Worm (Caenorhabditis elegans) whole organism, L1 larva: Measurements from ENCODE around the gene M163.22.

ENCODE experiments used
- C04F5.9 ChIP-seq: sonication (generic microtip); optimal IDR thresholded peaks from 2 replicates; lab custom pipeline; 2016; ENCODE audit warnings: missing genetic modification characterization, missing compliant biosample characterization
- C16A3.4 ChIP-seq: fragments of 150-350 bp; optimal IDR thresholded peaks from 2 replicates; lab custom pipeline; 2014; ENCODE audit warnings: missing biosample characterization, missing genetic modification characterization
- F16B12.6 ChIP-seq: fragments of 150-350 bp; optimal IDR thresholded peaks from 2 replicates; lab custom pipeline; 2014; ENCODE audit warnings: missing biosample characterization, missing genetic modification characterization
- alr-1 ChIP-seq: fragments of 200-800 bp; sonication (Bioruptor generic); optimal IDR thresholded peaks from 2 replicates; lab custom pipeline; 2018; ENCODE audit warnings: borderline replicate concordance, mild to moderate bottlenecking, missing genetic modification characterization, missing compliant biosample characterization
- aly-2 ChIP-seq: fragments of 150-350 bp; optimal IDR thresholded peaks from 2 replicates; lab custom pipeline; 2014; ENCODE audit warnings: missing biosample characterization, missing genetic modification characterization
- ama-1 ChIP-seq: fragments of 150-350 bp; optimal IDR thresholded peaks from 2 replicates; lab custom pipeline; 2014
- blmp-1 ChIP-seq: fragments of 150-350 bp; optimal IDR thresholded peaks from 2 replicates; lab custom pipeline; 2014; ENCODE audit warnings: missing biosample characterization, missing genetic modification characterization
- ceh-90 ChIP-seq: sonication (generic microtip); optimal IDR thresholded peaks from 2 replicates; lab custom pipeline; 2016; ENCODE audit warnings: missing genetic modification characterization, missing compliant biosample characterization
- dpl-1 ChIP-seq, 3 experiments: fragments of 150-350 bp in 2 of 3; sonication (generic microtip) in 1 of 3; optimal IDR thresholded peaks; 2 replicates each; lab custom pipeline; 2014 to 2017; ENCODE audit warnings: missing biosample characterization in 3 of 3, missing genetic modification characterization in 3 of 3, missing genetic modification reagents in 3 of 3
- efl-1 ChIP-seq, 4 experiments: fragments of 150-350 bp; optimal IDR thresholded peaks in 3 of 4; peaks in 1 of 4; 1 replicate in 1 of 4; 2 replicates in 3 of 4; lab custom pipeline; 2014; ENCODE audit warnings: missing biosample characterization in 2 of 4, missing genetic modification characterization in 2 of 4, missing genetic modification reagents in 2 of 4
- efl-3 ChIP-seq: fragments of 200-800 bp; sonication (Bioruptor generic); optimal IDR thresholded peaks from 2 replicates; lab custom pipeline; 2018; ENCODE audit warnings: mild to moderate bottlenecking, missing genetic modification characterization, missing compliant biosample characterization
- egl-13 ChIP-seq: sonication (generic microtip); optimal IDR thresholded peaks from 2 replicates; lab custom pipeline; 2016; ENCODE audit warnings: missing genotype, missing genetic modification reagents, missing genetic modification characterization, missing compliant biosample characterization
- elt-3 ChIP-seq, 6 experiments: fragments of 150-350 bp in 1 of 6; sonication (generic microtip); optimal IDR thresholded peaks; 2 replicates each; lab custom pipeline; 2017 to 2018; ENCODE audit warnings: missing biosample characterization in 6 of 6, missing genetic modification characterization in 6 of 6, inconsistent platforms in 1 of 6
- ets-5 ChIP-seq: fragments of 200-800 bp; sonication (Bioruptor generic); IDR thresholded peaks from 2 replicates; pipeline ENCODE4 v1.3.6; 2022; ENCODE audit warnings: missing genetic modification characterization, missing compliant biosample characterization
- fkh-4 ChIP-seq: sonication (generic microtip); optimal IDR thresholded peaks from 2 replicates; lab custom pipeline; 2016; ENCODE audit warnings: missing compliant biosample characterization, missing genetic modification characterization, borderline replicate concordance
- fkh-8 ChIP-seq: sonication (generic microtip); optimal IDR thresholded peaks from 2 replicates; lab custom pipeline; 2016; ENCODE audit warnings: mild to moderate bottlenecking, missing genetic modification characterization, missing compliant biosample characterization
- grh-1 ChIP-seq: fragments of 200-800 bp; sonication (Bioruptor generic); IDR thresholded peaks from 2 replicates; pipeline ENCODE4 v1.3.6; 2022; ENCODE audit warnings: missing genetic modification reagents, missing genetic modification characterization, missing compliant biosample characterization
- isw-1 ChIP-seq: fragments of 200-800 bp; sonication (Bioruptor generic); IDR thresholded peaks from 2 replicates; pipeline ENCODE4 v1.3.6; 2022; ENCODE audit warnings: missing genetic modification characterization, missing compliant biosample characterization
- lin-13 ChIP-seq: fragments of 150-350 bp; optimal IDR thresholded peaks from 2 replicates; lab custom pipeline; 2014; ENCODE audit warnings: missing biosample characterization, missing genetic modification reagents, missing genetic modification characterization
- lin-15B ChIP-seq: fragments of 150-350 bp; sonication (generic microtip); optimal IDR thresholded peaks from 3 replicates; lab custom pipeline; 2014; ENCODE audit warnings: missing biosample characterization, missing genetic modification characterization
- lin-39 ChIP-seq: fragments of 150-350 bp; optimal IDR thresholded peaks from 2 replicates; lab custom pipeline; 2014; ENCODE audit warnings: missing biosample characterization, missing genetic modification reagents, missing genetic modification characterization
- lir-3 ChIP-seq: sonication (generic microtip); optimal IDR thresholded peaks from 2 replicates; lab custom pipeline; 2016; ENCODE audit warnings: mild to moderate bottlenecking, missing genetic modification characterization, moderate library complexity, missing compliant biosample characterization; ENCODE audit not compliant: poor library complexity
- mep-1 ChIP-seq: fragments of 150-350 bp; optimal IDR thresholded peaks from 2 replicates; lab custom pipeline; 2014; ENCODE audit warnings: missing biosample characterization, missing genetic modification characterization
- nhr-12 ChIP-seq: sonication (generic microtip); optimal IDR thresholded peaks from 2 replicates; lab custom pipeline; 2017; ENCODE audit warnings: missing biosample characterization, missing genetic modification characterization
- nhr-19 ChIP-seq: fragments of 200-800 bp; sonication (Bioruptor generic); conservative IDR thresholded peaks from 2 replicates; pipeline ENCODE4 v1.3.6; 2022; ENCODE audit warnings: missing genetic modification characterization, missing compliant biosample characterization
- nhr-47 ChIP-seq: sonication (generic microtip); optimal IDR thresholded peaks from 2 replicates; lab custom pipeline; 2016; ENCODE audit warnings: mild to moderate bottlenecking, missing genetic modification characterization, moderate library complexity, missing compliant biosample characterization
- nhr-84 ChIP-seq: sonication (generic microtip); optimal IDR thresholded peaks from 2 replicates; lab custom pipeline; 2017; ENCODE audit warnings: missing biosample characterization, missing genetic modification characterization
- pax-3 ChIP-seq: fragments of 200-800 bp; sonication (Bioruptor generic); optimal IDR thresholded peaks from 2 replicates; lab custom pipeline; 2018; ENCODE audit warnings: mild to moderate bottlenecking, missing genetic modification characterization, moderate library complexity, missing compliant biosample characterization
- snu-23 ChIP-seq: sonication (generic microtip); optimal IDR thresholded peaks from 2 replicates; lab custom pipeline; 2016; ENCODE audit warnings: missing genetic modification characterization, missing compliant biosample characterization
- swsn-7 ChIP-seq: sonication (generic microtip); optimal IDR thresholded peaks from 2 replicates; lab custom pipeline; 2016; ENCODE audit warnings: missing genetic modification characterization, missing compliant biosample characterization
- tlp-1 ChIP-seq: fragments of 150-350 bp; optimal IDR thresholded peaks from 2 replicates; lab custom pipeline; 2014; ENCODE audit warnings: missing biosample characterization, missing genetic modification characterization
- unc-62 ChIP-seq: fragments of 150-350 bp; optimal IDR thresholded peaks from 2 replicates; lab custom pipeline; 2014; ENCODE audit warnings: missing biosample characterization, missing genetic modification reagents, missing genetic modification characterization
- zag-1 ChIP-seq: fragments of 150-350 bp; optimal IDR thresholded peaks from 2 replicates; lab custom pipeline; 2014; ENCODE audit warnings: missing biosample characterization, missing genetic modification characterization

Gene M163.22

ce11 chrX:14465593-14465992 is at the start of gene M163.22:
M163.22 (plus strand) TSS chrX:14465893.
- TF ChIP-seq fkh-8 (tag; lab: Kevin White, UChicago): no peak
- TF ChIP-seq efl-1 (optimal IDR thresholded peaks at IDR 0.05; lab: Kevin White, UChicago): no peak
- peak in 1 of 2 experiments; percentile 68 for TF ChIP-seq efl-1 (GFP tag; optimal IDR thresholded peaks at IDR 0.05 in 1 of 2; lab: Kevin White, UChicago)
- no peak for TF ChIP-seq zag-1 (tag; lab: Kevin White, UChicago)

- TF ChIP-seq snu-23 (GFP tag; lab: Kevin White, UChicago) (no peak), aly-2 (no peak), lir-3 (tag; lab: Kevin White, UChicago) (no peak), ceh-90 (tag; lab: Kevin White, UChicago) (no peak), F16B12.6 (no peak), lin-39 (tag; lab: Kevin White, UChicago) (no peak), nhr-84 (no peak), fkh-4 (no peak), nhr-12 (tag; lab: Kevin White, UChicago) (no peak), mep-1 (no peak), elt-3 (tag; optimal IDR thresholded peaks at IDR 0.05; lab: Kevin White, UChicago) (no peak)
Observed at ce11 chrX:14421529-14421982, 44.1 kb upstream of the M163.22 start, which contains the start of gene F23D12.2. F23D12.2 (minus strand) TSS chrX:14421579.

- TF ChIP-seq nhr-47 (tag; lab: Kevin White, UChicago) (no peak), efl-3 (GFP tag; lab: Kevin White, UChicago) (no peak), C16A3.4 (tag; lab: Kevin White, UChicago) (no peak)
Observed at ce11 chrX:14423105-14423504, 42.6 kb upstream of the M163.22 start, which contains the start of gene fipr-3. fipr-3 (plus strand) TSS chrX:14423405.

ce11 chrX:14424186-14424585 is 41.5 kb upstream of the M163.22 start:
- no peak for TF ChIP-seq tlp-1
- TF ChIP-seq grh-1 (GFP tag; lab: Robert Waterston, UW): no peak
- TF ChIP-seq ama-1 (lab: Kevin White, UChicago): no peak
- no peak for TF ChIP-seq unc-62 (GFP tag; lab: Kevin White, UChicago)
- no peak for TF ChIP-seq ets-5
- TF ChIP-seq lin-13 (GFP tag; lab: Kevin White, UChicago): no peak
- no peak for TF ChIP-seq pax-3 (tag; lab: Kevin White, UChicago)
- no peak for TF ChIP-seq lir-3 (tag; lab: Kevin White, UChicago)
- TF ChIP-seq swsn-7 (tag; lab: Kevin White, UChicago): no peak
- no peak for TF ChIP-seq mep-1
- TF ChIP-seq lin-15B (tag; lab: Kevin White, UChicago): no peak
- no peak for TF ChIP-seq C04F5.9 (tag; lab: Kevin White, UChicago)
- TF ChIP-seq blmp-1 (tag; lab: Kevin White, UChicago): no peak
- no peak for TF ChIP-seq nhr-19
- TF ChIP-seq isw-1 (GFP tag; lab: Robert Waterston, UW): no peak
- no peak for TF ChIP-seq fkh-8 (tag; lab: Kevin White, UChicago)
- TF ChIP-seq egl-13 (tag; lab: Kevin White, UChicago): no peak
- no peak for TF ChIP-seq alr-1 (tag; lab: Kevin White, UChicago)
- no peak for TF ChIP-seq elt-3 (tag; optimal IDR thresholded peaks at IDR 0.05; lab: Kevin White, UChicago)

ce11 chrX:14424673-14425072 is 41.0 kb upstream of the M163.22 start, which contains the start of gene F23D12.11:
F23D12.11 (minus strand) TSS chrX:14424751.
- TF ChIP-seq elt-3 (tag; optimal IDR thresholded peaks at IDR 0.05; lab: Kevin White, UChicago) (peak in 1 of 6 experiments; percentile 71), dpl-1 (GFP tag; optimal IDR thresholded peaks at IDR 0.05; lab: Kevin White, UChicago) (no peak)
